Fruit fly (Drosophila melanogaster): ENCODE measurements around the gene CG11911.

The CG11911 gene

DNA sequence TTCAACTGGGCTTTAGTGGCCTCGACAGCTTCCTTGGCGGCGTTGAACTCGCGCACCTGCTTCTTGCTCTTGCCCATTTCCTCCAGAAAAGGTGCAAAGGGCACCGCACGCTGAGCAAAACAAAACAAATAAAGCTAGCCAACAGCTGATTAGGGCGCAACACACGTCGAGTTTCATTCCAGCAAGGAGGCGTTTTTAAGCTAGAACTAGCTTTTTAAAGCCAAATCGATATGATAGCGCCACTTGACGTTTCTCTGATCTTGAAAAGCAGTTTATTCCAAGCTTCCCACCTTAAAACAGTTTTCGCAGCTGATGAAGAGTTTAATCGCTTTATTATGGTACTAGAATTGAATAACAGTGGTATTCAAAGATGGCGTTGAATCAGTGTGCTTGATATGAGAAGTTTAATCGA, 38.0 kb downstream of the CG11911 start, which contains the start of gene CG11601 (continued):
- TF ChIP-seq Dbx (GFP tag; IDR thresholded peaks at IDR 0.05) (peak; percentile 62; the same call in 2 of the 3 replicates), Sox100B (GFP tag; optimal IDR thresholded peaks at IDR 0.05) (no peak), Gug (GFP tag; IDR thresholded peaks at IDR 0.05) (peak; percentile 21; the same call in 1 of the 4 replicates), CG7786 (GFP tag; optimal IDR thresholded peaks at IDR 0.05) (peak; percentile 36), CG1024 (GFP tag; IDR thresholded peaks at IDR 0.05) (no peak), CG4854 (GFP tag; optimal IDR thresholded peaks at IDR 0.05) (no peak), NFAT (GFP tag; IDR thresholded peaks at IDR 0.05) (peak; percentile 63), Dad (GFP tag; optimal IDR thresholded peaks at IDR 0.05) (peak; percentile 2), Fer3 (tag; optimal IDR thresholded peaks at IDR 0.05) (no peak), CG6689 (GFP tag; IDR thresholded peaks at IDR 0.05) (peak; percentile 40), Rx (GFP tag; IDR thresholded peaks at IDR 0.05) (0 out of 2 replicates have a peak, but pooled peaks have one; percentile 12), CG3065 (GFP tag; optimal IDR thresholded peaks at IDR 0.05) (peak; percentile 13), danr (GFP tag; IDR thresholded peaks at IDR 0.05) (0 out of 2 replicates have a peak, but pooled peaks have one; percentile 11), CG30403 (GFP tag; optimal IDR thresholded peaks at IDR 0.05) (peak; percentile 59), dati (GFP tag; IDR thresholded peaks at IDR 0.05) (no peak), cad (GFP tag; optimal IDR thresholded peaks at IDR 0.05) (no peak), Bteb2 (GFP tag; optimal IDR thresholded peaks at IDR 0.05) (peak; percentile 14), lola (GFP tag; optimal IDR thresholded peaks at IDR 0.05) (peak in 1 of 3 experiments; percentile 24), Mes4 (GFP tag; optimal IDR thresholded peaks at IDR 0.05) (peak; percentile 20), al (GFP tag; IDR thresholded peaks at IDR 0.05) (no peak), mld (GFP tag; IDR thresholded peaks at IDR 0.05; ENCODE audit: partially characterized antibody) (no peak), hkb (optimal IDR thresholded peaks at IDR 0.05) (peak; percentile 55), hkb (GFP tag; IDR thresholded peaks at IDR 0.05) (no peak), CG1647 (GFP tag; optimal IDR thresholded peaks at IDR 0.05) (no peak), CG15601 (tag; optimal IDR thresholded peaks at IDR 0.05) (peak; percentile 16), Lpt (GFP tag; optimal IDR thresholded peaks at IDR 0.05) (no peak), sc (optimal IDR thresholded peaks at IDR 0.05) (no peak), sc (GFP tag; optimal IDR thresholded peaks at IDR 0.05) (no peak), CG9727 (GFP tag; optimal IDR thresholded peaks at IDR 0.05) (peak; percentile 1), ara (GFP tag; IDR thresholded peaks at IDR 0.05) (0 out of 2 replicates have a peak, but pooled peaks have one; percentile 5), CG11560 (tag; IDR thresholded peaks at IDR 0.05) (no peak), zfh1 (GFP tag; IDR thresholded peaks at IDR 0.05) (0 out of 3 replicates have a peak, but pooled peaks have one; percentile 44), CG4707 (GFP tag; optimal IDR thresholded peaks at IDR 0.05) (no peak), CG6813 (GFP tag; optimal IDR thresholded peaks at IDR 0.05) (no peak), Stat92E (GFP tag; optimal IDR thresholded peaks at IDR 0.05) (no peak), sisA (GFP tag; IDR thresholded peaks at IDR 0.05) (0 out of 2 replicates have a peak, but pooled peaks have one; percentile 5), CG2120 (GFP tag; optimal IDR thresholded peaks at IDR 0.05) (peak; percentile 60), Hr78 (GFP tag; optimal IDR thresholded peaks at IDR 0.05) (peak in 1 of 2 experiments; percentile 1), vvl (GFP tag; IDR thresholded peaks at IDR 0.05) (peak; percentile 72), Adf1 (GFP tag; IDR thresholded peaks at IDR 0.05) (no peak), sr (GFP tag; IDR thresholded peaks at IDR 0.05) (no peak), Scr (GFP tag; IDR thresholded peaks at IDR 0.05; ENCODE audit: partially characterized antibody) (peak; percentile 34), CG2712 (tag; optimal IDR thresholded peaks at IDR 0.05) (peak; percentile 46), CG17328 (GFP tag; IDR thresholded peaks at IDR 0.05) (peak; percentile 53; the same call in 1 of the 2 replicates), CG12299 (tag; optimal IDR thresholded peaks at IDR 0.05) (no peak), hbn (GFP tag; IDR thresholded peaks at IDR 0.05; ENCODE audit: partially characterized antibody) (peak; percentile 25; the same call in 1 of the 2 replicates), CG2875 (GFP tag; optimal IDR thresholded peaks at IDR 0.05) (no peak), grau (tag; optimal IDR thresholded peaks at IDR 0.05) (peak; percentile 40), Fer1 (GFP tag; optimal IDR thresholded peaks at IDR 0.05) (peak; percentile 29), chif (GFP tag; optimal IDR thresholded peaks at IDR 0.05) (peak in 1 of 2 experiments; percentile 13)
